Worm (Caenorhabditis elegans) whole organism, early embryonic: Measurements from ENCODE around the gene ttbk-8.2.

Experiments
- F13C5.2 ChIP-seq: sonication (generic microtip); optimal IDR thresholded peaks from 2 replicates; lab custom pipeline; 2017; ENCODE audit warnings: mild to moderate bottlenecking, missing genetic modification characterization, inconsistent platforms, missing compliant biosample characterization
- aly-1 ChIP-seq: sonication (generic microtip); optimal IDR thresholded peaks from 2 replicates; lab custom pipeline; 2016; ENCODE audit warnings: missing genetic modification characterization, missing compliant biosample characterization
- ama-1 ChIP-seq: fragments of 150-350 bp; optimal IDR thresholded peaks from 2 replicates; lab custom pipeline; 2014
- ceh-36 ChIP-seq: sonication (generic microtip); optimal IDR thresholded peaks from 2 replicates; lab custom pipeline; 2016; ENCODE audit warnings: missing genetic modification characterization, inconsistent platforms, missing compliant biosample characterization
- flt-1 ChIP-seq: fragments of 200-800 bp; sonication (Bioruptor generic); IDR thresholded peaks from 2 replicates; pipeline ENCODE4 v1.3.6; 2022; ENCODE audit warnings: missing genetic modification characterization, missing compliant biosample characterization
- hmbx-1 ChIP-seq: sonication (generic microtip); optimal IDR thresholded peaks from 2 replicates; lab custom pipeline; 2016; ENCODE audit warnings: mild to moderate bottlenecking, missing genetic modification characterization, missing compliant biosample characterization
- hmg-4 ChIP-seq: fragments of 200-800 bp; sonication (Bioruptor generic); optimal IDR thresholded peaks from 2 replicates; lab custom pipeline; 2018; ENCODE audit warnings: mild to moderate bottlenecking, missing genetic modification characterization, missing compliant biosample characterization
- tra-4 ChIP-seq: sonication (generic microtip); optimal IDR thresholded peaks from 2 replicates; lab custom pipeline; 2017; ENCODE audit warnings: missing genetic modification characterization, missing compliant biosample characterization

DNA sequence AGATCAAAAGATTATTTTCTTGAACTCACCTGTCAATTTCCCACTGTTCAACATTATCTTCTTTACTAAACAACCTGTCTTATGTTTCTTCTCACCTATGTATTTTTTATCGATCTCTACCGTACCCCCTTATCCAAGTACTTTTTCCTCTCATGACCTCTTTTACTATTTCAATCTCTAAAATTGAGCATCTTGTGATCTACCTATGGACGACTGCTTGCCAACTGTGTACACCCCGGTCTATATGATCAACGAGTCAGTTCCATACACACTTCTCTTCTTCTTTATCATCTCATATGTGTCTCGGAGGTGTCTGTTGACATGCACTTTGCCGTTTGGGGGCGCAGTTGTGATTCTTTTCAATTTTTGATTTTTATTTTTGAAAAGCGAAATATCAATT is 41.6 kb upstream of the ttbk-8.2 start:
- TF ChIP-seq hmg-4 (no peak), ama-1 (lab: Kevin White, UChicago) (no peak), hmbx-1 (no peak), F13C5.2 (tag; lab: Kevin White, UChicago) (no peak), aly-1 (tag; lab: Kevin White, UChicago) (no peak), flt-1 (GFP tag; lab: Robert Waterston, UW) (no peak), ceh-36 (tag; lab: Kevin White, UChicago) (no peak), tra-4 (tag; lab: Kevin White, UChicago) (no peak)
